Worm (Caenorhabditis elegans) whole organism, L4/young adult: ENCODE measurements around the gene npr-13.
A peak's percentile ranks its signal among the peaks of the same experiment; 100 is the strongest.

Experiments
- dao-5 ChIP-seq: sonication (generic microtip); optimal IDR thresholded peaks from 2 replicates; lab custom pipeline; 2016; ENCODE audit warnings: missing genotype, missing genetic modification characterization, moderate library complexity, missing compliant biosample characterization
- him-1 ChIP-seq: sonication (generic microtip); optimal IDR thresholded peaks from 2 replicates; lab custom pipeline; 2016; ENCODE audit warnings: missing genotype, missing genetic modification reagents, missing genetic modification characterization, missing compliant biosample characterization

DNA sequence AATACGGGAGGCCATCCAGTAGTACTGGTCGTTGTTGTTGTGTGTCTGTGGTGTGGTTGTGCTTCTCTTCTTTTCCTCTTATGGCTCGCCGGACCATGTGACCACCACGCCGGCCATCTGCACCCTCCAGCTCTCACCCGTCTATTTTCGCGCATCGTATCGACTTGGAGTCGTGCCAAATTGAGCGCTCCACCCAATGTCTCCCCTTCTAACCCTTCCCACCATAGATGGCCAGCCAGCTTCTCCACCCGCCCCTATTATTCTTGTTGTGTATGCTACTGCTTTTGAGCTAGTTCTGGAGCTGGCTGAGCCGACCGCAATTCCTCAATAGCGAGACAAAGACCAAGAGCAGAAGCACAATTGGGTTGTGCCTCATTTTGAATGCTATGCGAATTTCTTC is 25.2 kb downstream of the npr-13 start:
- TF ChIP-seq dao-5, result no peak
- peak; percentile 4 for TF ChIP-seq him-1 (tag; lab: Kevin White, UChicago)
